Fruit fly (Drosophila melanogaster): Measurements from ENCODE around the gene stol.
"Not testable (repeated sequence)": the region's sequence is repeated elsewhere in the genome, so short reads cannot be mapped to it uniquely, and the experiment has no call there.

Gene stol

dm6 chr2L:15718172-15718571, at the start of gene stol:
TSS of gene stol (minus strand) at chr2L:15718272.
- not testable (repeated sequence) for TF ChIP-seq toe (GFP tag; optimal IDR thresholded peaks at IDR 0.05); CG7101 (tag; optimal IDR thresholded peaks at IDR 0.05); Crg-1 (GFP tag; optimal IDR thresholded peaks at IDR 0.05)

dm6 chr2L:15764029-15764428, 46.0 kb upstream of the stol start, which contains the start of gene CG3793:
TSS of gene CG3793 (plus strand) at chr2L:15764220.
- TF ChIP-seq ovo (GFP tag; optimal IDR thresholded peaks at IDR 0.05) (no peak), Crg-1 (GFP tag; optimal IDR thresholded peaks at IDR 0.05) (no peak), pad (GFP tag; optimal IDR thresholded peaks at IDR 0.05) (no peak), Clk (GFP tag; optimal IDR thresholded peaks at IDR 0.05) (no peak), CG7045 (GFP tag; optimal IDR thresholded peaks at IDR 0.05) (no peak), bab1 (GFP tag; optimal IDR thresholded peaks at IDR 0.05) (no peak), tj (GFP tag; optimal IDR thresholded peaks at IDR 0.05) (no peak), CG11617 (GFP tag; optimal IDR thresholded peaks at IDR 0.05) (no peak), CG12768 (GFP tag; optimal IDR thresholded peaks at IDR 0.05) (no peak), CG7101 (tag; optimal IDR thresholded peaks at IDR 0.05) (no peak), cic (GFP tag; optimal IDR thresholded peaks at IDR 0.05) (no peak), cnc (optimal IDR thresholded peaks at IDR 0.05) (no peak), kay (GFP tag; ENCODE audit: borderline replicate concordance) (no peak), Hr96 (GFP tag; optimal IDR thresholded peaks at IDR 0.05) (no peak), toe (GFP tag; optimal IDR thresholded peaks at IDR 0.05) (no peak), CG33017 (tag; optimal IDR thresholded peaks at IDR 0.05) (no peak), Mnt (GFP tag; optimal IDR thresholded peaks at IDR 0.05) (no peak), CG14711 (tag; optimal IDR thresholded peaks at IDR 0.05) (no peak), CG5204 (GFP tag; optimal IDR thresholded peaks at IDR 0.05) (no peak)

- TF ChIP-seq pad (GFP tag; optimal IDR thresholded peaks at IDR 0.05) (no peak), CG7101 (tag; optimal IDR thresholded peaks at IDR 0.05) (no peak), Clk (GFP tag; optimal IDR thresholded peaks at IDR 0.05) (no peak)
Observed at dm6 chr2L:15763401-15763800, 45.3 kb upstream of the stol start.

- TF ChIP-seq CG7101 (tag; optimal IDR thresholded peaks at IDR 0.05) (peak; percentile 22), cnc (optimal IDR thresholded peaks at IDR 0.05) (no peak), tj (GFP tag; optimal IDR thresholded peaks at IDR 0.05) (peak; percentile 68), CG33017 (tag; optimal IDR thresholded peaks at IDR 0.05) (peak; percentile 26), Mnt (GFP tag; optimal IDR thresholded peaks at IDR 0.05) (peak; percentile 46), CG12768 (GFP tag; optimal IDR thresholded peaks at IDR 0.05) (no peak), cic (GFP tag; optimal IDR thresholded peaks at IDR 0.05) (peak; percentile 53), bab1 (GFP tag; optimal IDR thresholded peaks at IDR 0.05) (peak; percentile 28)
Observed at dm6 chr2L:15762466-15762865, 44.4 kb upstream of the stol start, which contains the start of gene Gli. TSS of gene Gli (minus strand) at chr2L:15762758.

dm6 chr2L:15761409-15762407, 43.6 kb upstream of the stol start:
- TF ChIP-seq tj (GFP tag; optimal IDR thresholded peaks at IDR 0.05): peak; percentile 57
- TF ChIP-seq Crg-1 (GFP tag; optimal IDR thresholded peaks at IDR 0.05): no peak
- peak; percentile 8 for TF ChIP-seq CG1620 (GFP tag; optimal IDR thresholded peaks at IDR 0.05)
- TF ChIP-seq toe (GFP tag; optimal IDR thresholded peaks at IDR 0.05): peak; percentile 33
- peak; percentile 53 for TF ChIP-seq CG11617 (GFP tag; optimal IDR thresholded peaks at IDR 0.05)
- peak; percentile 65 for TF ChIP-seq CG33017 (tag; optimal IDR thresholded peaks at IDR 0.05)
- peak; percentile 73 for TF ChIP-seq CG7045 (GFP tag; optimal IDR thresholded peaks at IDR 0.05)
- peak; percentile 98 for TF ChIP-seq kay (GFP tag; ENCODE audit: borderline replicate concordance)
- TF ChIP-seq ovo (GFP tag; optimal IDR thresholded peaks at IDR 0.05): no peak
- peak; percentile 37 for TF ChIP-seq Hr96 (GFP tag; optimal IDR thresholded peaks at IDR 0.05)
- peak; percentile 45 for TF ChIP-seq CG5204 (GFP tag; optimal IDR thresholded peaks at IDR 0.05)
- TF ChIP-seq Clk (GFP tag; optimal IDR thresholded peaks at IDR 0.05): peak; percentile 31
- peak; percentile 72 for TF ChIP-seq CG7101 (tag; optimal IDR thresholded peaks at IDR 0.05)
- peak; percentile 42 for TF ChIP-seq pad (GFP tag; optimal IDR thresholded peaks at IDR 0.05)
- peak; percentile 3 for TF ChIP-seq Mnt (GFP tag; optimal IDR thresholded peaks at IDR 0.05)
- TF ChIP-seq CG12768 (GFP tag; optimal IDR thresholded peaks at IDR 0.05): peak; percentile 9
- peak; percentile 68 for TF ChIP-seq CG14711 (tag; optimal IDR thresholded peaks at IDR 0.05)
- TF ChIP-seq bab1 (GFP tag; optimal IDR thresholded peaks at IDR 0.05): peak; percentile 18
- TF ChIP-seq cnc (optimal IDR thresholded peaks at IDR 0.05): no peak
- no peak for TF ChIP-seq cic (GFP tag; optimal IDR thresholded peaks at IDR 0.05)

dm6 chr2L:15760666-15761065, 42.6 kb upstream of the stol start:
- TF ChIP-seq cnc (optimal IDR thresholded peaks at IDR 0.05): no peak
- TF ChIP-seq CG5204 (GFP tag; optimal IDR thresholded peaks at IDR 0.05): no peak
- no peak for TF ChIP-seq Mnt (GFP tag; optimal IDR thresholded peaks at IDR 0.05)
- no peak for TF ChIP-seq ovo (GFP tag; optimal IDR thresholded peaks at IDR 0.05)
- TF ChIP-seq toe (GFP tag; optimal IDR thresholded peaks at IDR 0.05): no peak
- TF ChIP-seq CG1620 (GFP tag; optimal IDR thresholded peaks at IDR 0.05): no peak
- no peak for TF ChIP-seq Clk (GFP tag; optimal IDR thresholded peaks at IDR 0.05)
- TF ChIP-seq pad (GFP tag; optimal IDR thresholded peaks at IDR 0.05): no peak

Measured in whole organism, adult.